Fruit fly (Drosophila melanogaster): Measurements from ENCODE around the gene CCT1.

CCT1 gene

DNA sequence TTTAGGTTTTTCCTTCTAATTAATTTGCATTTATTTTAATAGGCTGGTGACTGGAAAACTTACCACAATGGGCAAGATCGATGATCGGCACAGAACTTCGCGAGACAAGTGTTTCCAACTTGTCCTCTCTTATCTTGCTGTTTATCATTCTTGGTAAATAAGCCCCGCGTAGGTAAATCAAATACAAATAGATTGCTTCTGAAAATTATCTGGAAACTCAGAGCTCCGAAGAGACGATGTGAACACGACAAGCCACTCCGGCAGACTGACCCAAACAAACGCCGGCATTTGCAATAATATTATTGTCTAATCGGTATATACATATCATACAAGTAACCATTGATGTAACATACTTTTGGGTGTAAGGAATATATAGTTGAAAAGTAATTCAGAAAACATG, 39.1 kb upstream of the CCT1 start, which contains the start of gene CG33099 (continued):
- TF ChIP-seq nau (GFP tag; optimal IDR thresholded peaks at IDR 0.05): peak; percentile 47
- peak; percentile 51 for TF ChIP-seq Xrp1 (GFP tag; IDR thresholded peaks at IDR 0.05)
- peak; percentile 4 for TF ChIP-seq kay (GFP tag; optimal IDR thresholded peaks at IDR 0.05)
- peak; percentile 33 for TF ChIP-seq CG2875 (GFP tag; optimal IDR thresholded peaks at IDR 0.05)
- no peak for TF ChIP-seq CG13287 (GFP tag; IDR thresholded peaks at IDR 0.05; ENCODE audit: partially characterized antibody)
- TF ChIP-seq CG16779 (GFP tag; IDR thresholded peaks at IDR 0.05): no peak
- TF ChIP-seq CG12155 (GFP tag; optimal IDR thresholded peaks at IDR 0.05): no peak
- peak; percentile 68 for TF ChIP-seq CG10543 (GFP tag; optimal IDR thresholded peaks at IDR 0.05)
- peak; percentile 31 for TF ChIP-seq CG17385 (GFP tag; optimal IDR thresholded peaks at IDR 0.05)
- no peak for TF ChIP-seq CG14965 (GFP tag; optimal IDR thresholded peaks at IDR 0.05; ENCODE audit: borderline replicate concordance)
- no peak for TF ChIP-seq CG6654 (GFP tag; optimal IDR thresholded peaks at IDR 0.05)
- no peak for TF ChIP-seq sc (optimal IDR thresholded peaks at IDR 0.05)
- TF ChIP-seq sc (GFP tag; optimal IDR thresholded peaks at IDR 0.05): no peak
- no peak for TF ChIP-seq CG11696 (GFP tag; IDR thresholded peaks at IDR 0.05)
- no peak for TF ChIP-seq pan (optimal IDR thresholded peaks at IDR 0.05)
- TF ChIP-seq pan (GFP tag; optimal IDR thresholded peaks at IDR 0.05 in 1 of 2, IDR thresholded peaks at IDR 0.05 in 1 of 2): peak in 1 of 2 experiments; percentile 30
- TF ChIP-seq slbo (GFP tag; IDR thresholded peaks at IDR 0.05): 0 out of 2 replicates have a peak, but pooled peaks have one; percentile 16
- TF ChIP-seq Dbx (GFP tag; IDR thresholded peaks at IDR 0.05): peak; percentile 34; the same call in 1 of the 3 replicates
- TF ChIP-seq CG7556 (GFP tag; optimal IDR thresholded peaks at IDR 0.05): peak; percentile 2
- TF ChIP-seq CG12219 (GFP tag; optimal IDR thresholded peaks at IDR 0.05): peak; percentile 22
- TF ChIP-seq CG10209 (GFP tag; optimal IDR thresholded peaks at IDR 0.05): peak; percentile 60
- no peak for TF ChIP-seq lilli (GFP tag; optimal IDR thresholded peaks at IDR 0.05)
- peak; percentile 25 for TF ChIP-seq CG11398 (GFP tag; optimal IDR thresholded peaks at IDR 0.05)
- no peak for TF ChIP-seq Dip3 (GFP tag; optimal IDR thresholded peaks at IDR 0.05)
- peak; percentile 49 for TF ChIP-seq schlank (tag; optimal IDR thresholded peaks at IDR 0.05)
- TF ChIP-seq Scr (GFP tag; IDR thresholded peaks at IDR 0.05; ENCODE audit: partially characterized antibody): no peak
- TF ChIP-seq CG31365 (tag; optimal IDR thresholded peaks at IDR 0.05): no peak
- TF ChIP-seq Kr (GFP tag; optimal IDR thresholded peaks at IDR 0.05): no peak
- TF ChIP-seq NK7.1 (GFP tag; optimal IDR thresholded peaks at IDR 0.05): peak; percentile 1
- no peak for TF ChIP-seq sisA (GFP tag; IDR thresholded peaks at IDR 0.05)
- no peak for TF ChIP-seq pum (GFP tag; optimal IDR thresholded peaks at IDR 0.05)
- no peak for TF ChIP-seq Sox102F (GFP tag; optimal IDR thresholded peaks at IDR 0.05)
- TF ChIP-seq Lhr (GFP tag; optimal IDR thresholded peaks at IDR 0.05): no peak
- no peak for TF ChIP-seq CG9215 (GFP tag; IDR thresholded peaks at IDR 0.05)
- TF ChIP-seq C15 (GFP tag; IDR thresholded peaks at IDR 0.05): no peak
- TF ChIP-seq kni (GFP tag; optimal IDR thresholded peaks at IDR 0.05): peak; percentile 68
- no peak for TF ChIP-seq CG11085 (GFP tag; IDR thresholded peaks at IDR 0.05)
- peak; percentile 67 for TF ChIP-seq fd102C (GFP tag; optimal IDR thresholded peaks at IDR 0.05)
- no peak for TF ChIP-seq emc (GFP tag; optimal IDR thresholded peaks at IDR 0.05)
- no peak for TF ChIP-seq Nf-YB (GFP tag; optimal IDR thresholded peaks at IDR 0.05)
- TF ChIP-seq CG7271 (tag; optimal IDR thresholded peaks at IDR 0.05): peak; percentile 0
- peak; percentile 45; the same call in 1 of the 2 replicates for TF ChIP-seq NFAT (GFP tag; IDR thresholded peaks at IDR 0.05)
- no peak for TF ChIP-seq CG8281 (tag; optimal IDR thresholded peaks at IDR 0.05)
- no peak for TF ChIP-seq CG9817 (tag; optimal IDR thresholded peaks at IDR 0.05)
- TF ChIP-seq CG30403 (GFP tag; optimal IDR thresholded peaks at IDR 0.05): no peak
- TF ChIP-seq dimm (GFP tag; IDR thresholded peaks at IDR 0.05): no peak
- TF ChIP-seq Trl (optimal IDR thresholded peaks at IDR 0.05): no peak
- TF ChIP-seq Trl (GFP tag; optimal IDR thresholded peaks at IDR 0.05): no peak
- TF ChIP-seq CG33213 (GFP tag; optimal IDR thresholded peaks at IDR 0.05): peak; percentile 28
- TF ChIP-seq ranshi (GFP tag; IDR thresholded peaks at IDR 0.05): peak; percentile 12; the same call in 1 of the 2 replicates
- peak; percentile 67 for TF ChIP-seq CG18599 (GFP tag; optimal IDR thresholded peaks at IDR 0.05)
- TF ChIP-seq btn (GFP tag; optimal IDR thresholded peaks at IDR 0.05): no peak
